Worm (Caenorhabditis elegans) whole organism, early embryonic: ENCODE results near the gene puf-7.

Source experiments
- B0310.2 ChIP-seq: sonication (generic microtip); optimal IDR thresholded peaks from 2 replicates; lab custom pipeline; 2016; ENCODE audit warnings: mild to moderate bottlenecking, missing genetic modification characterization, missing compliant biosample characterization
- F13C5.2 ChIP-seq: sonication (generic microtip); optimal IDR thresholded peaks from 2 replicates; lab custom pipeline; 2017; ENCODE audit warnings: mild to moderate bottlenecking, missing genetic modification characterization, inconsistent platforms, missing compliant biosample characterization
- aly-1 ChIP-seq: sonication (generic microtip); optimal IDR thresholded peaks from 2 replicates; lab custom pipeline; 2016; ENCODE audit warnings: missing genetic modification characterization, missing compliant biosample characterization
- ama-1 ChIP-seq: fragments of 150-350 bp; optimal IDR thresholded peaks from 2 replicates; lab custom pipeline; 2014
- ceh-13 ChIP-seq: fragments of 200-800 bp; sonication (Bioruptor generic); optimal IDR thresholded peaks from 2 replicates; lab custom pipeline; 2018; ENCODE audit warnings: mild to moderate bottlenecking, missing genetic modification characterization, missing compliant biosample characterization
- ceh-36 ChIP-seq: sonication (generic microtip); optimal IDR thresholded peaks from 2 replicates; lab custom pipeline; 2016; ENCODE audit warnings: missing genetic modification characterization, inconsistent platforms, missing compliant biosample characterization
- ets-7 ChIP-seq: sonication (generic microtip); optimal IDR thresholded peaks from 2 replicates; lab custom pipeline; 2016; ENCODE audit warnings: missing genotype, missing genetic modification characterization, missing compliant biosample characterization
- flt-1 ChIP-seq: fragments of 200-800 bp; sonication (Bioruptor generic); IDR thresholded peaks from 2 replicates; pipeline ENCODE4 v1.3.6; 2022; ENCODE audit warnings: missing genetic modification characterization, missing compliant biosample characterization
- hmbx-1 ChIP-seq: sonication (generic microtip); optimal IDR thresholded peaks from 2 replicates; lab custom pipeline; 2016; ENCODE audit warnings: mild to moderate bottlenecking, missing genetic modification characterization, missing compliant biosample characterization
- hmg-4 ChIP-seq: fragments of 200-800 bp; sonication (Bioruptor generic); optimal IDR thresholded peaks from 2 replicates; lab custom pipeline; 2018; ENCODE audit warnings: mild to moderate bottlenecking, missing genetic modification characterization, missing compliant biosample characterization
- hnd-1 ChIP-seq: sonication (generic microtip); optimal IDR thresholded peaks from 2 replicates; lab custom pipeline; 2016; ENCODE audit warnings: missing genetic modification characterization, missing compliant biosample characterization
- pes-1 ChIP-seq: fragments of 200-800 bp; sonication (Bioruptor generic); IDR thresholded peaks from 2 replicates; pipeline ENCODE4 v1.3.6; 2022; ENCODE audit warnings: missing genetic modification reagents, missing genetic modification characterization, missing compliant biosample characterization
- scrt-1 ChIP-seq: fragments of 200-800 bp; sonication (Bioruptor generic); IDR thresholded peaks from 2 replicates; pipeline ENCODE4 v1.3.6; 2022; ENCODE audit warnings: missing genetic modification characterization, missing compliant biosample characterization
- sea-1 ChIP-seq: fragments of 200-800 bp; sonication (Bioruptor generic); conservative IDR thresholded peaks from 2 replicates; pipeline ENCODE4 v1.3.6; 2022; ENCODE audit warnings: missing genetic modification characterization, missing compliant biosample characterization
- tbx-11 ChIP-seq: fragments of 200-800 bp; sonication (Bioruptor generic); IDR thresholded peaks from 2 replicates; pipeline ENCODE4 v1.3.6; 2022; ENCODE audit warnings: missing genetic modification characterization, missing compliant biosample characterization
- tbx-37 ChIP-seq: fragments of 200-800 bp; sonication (Bioruptor generic); conservative IDR thresholded peaks from 2 replicates; pipeline ENCODE4 v1.3.6; 2022; ENCODE audit warnings: missing genetic modification reagents, missing genetic modification characterization, missing compliant biosample characterization
- tra-4 ChIP-seq: sonication (generic microtip); optimal IDR thresholded peaks from 2 replicates; lab custom pipeline; 2017; ENCODE audit warnings: missing genetic modification characterization, missing compliant biosample characterization

Gene puf-7

ce11 chrIV:5526711-5527383, 40.3 kb downstream of the puf-7 start:
- TF ChIP-seq ets-7 (tag; lab: Kevin White, UChicago) (no peak), F13C5.2 (tag; lab: Kevin White, UChicago) (no peak), tbx-11 (GFP tag; lab: Robert Waterston, UW) (no peak), aly-1 (tag; lab: Kevin White, UChicago) (no peak), B0310.2 (no peak), hmg-4 (GFP tag; lab: Kevin White, UChicago) (no peak), tra-4 (tag; lab: Kevin White, UChicago) (no peak), hmbx-1 (tag; lab: Kevin White, UChicago) (no peak), sea-1 (GFP tag; lab: Robert Waterston, UW) (no peak), ama-1 (no peak)

- TF ChIP-seq flt-1 (GFP tag; lab: Robert Waterston, UW) (no peak), F13C5.2 (tag; lab: Kevin White, UChicago) (no peak), hmg-4 (GFP tag; lab: Kevin White, UChicago) (no peak), hmbx-1 (tag; lab: Kevin White, UChicago) (no peak), tbx-11 (GFP tag; lab: Robert Waterston, UW) (no peak), hnd-1 (tag; lab: Kevin White, UChicago) (no peak), tra-4 (tag; lab: Kevin White, UChicago) (no peak)
Observed at ce11 chrIV:5528285-5528684, 41.8 kb downstream of the puf-7 start, which contains the start of gene unc-5. unc-5 (minus strand) TSS chrIV:5528338.

ce11 chrIV:5530980-5531379, 44.5 kb downstream of the puf-7 start:
- no peak for TF ChIP-seq aly-1 (tag; lab: Kevin White, UChicago)
- no peak for TF ChIP-seq pes-1 (GFP tag; lab: Robert Waterston, UW)
- no peak for TF ChIP-seq hmg-4 (GFP tag; lab: Kevin White, UChicago)
- no peak for TF ChIP-seq tbx-37 (GFP tag; lab: Robert Waterston, UW)

DNA sequence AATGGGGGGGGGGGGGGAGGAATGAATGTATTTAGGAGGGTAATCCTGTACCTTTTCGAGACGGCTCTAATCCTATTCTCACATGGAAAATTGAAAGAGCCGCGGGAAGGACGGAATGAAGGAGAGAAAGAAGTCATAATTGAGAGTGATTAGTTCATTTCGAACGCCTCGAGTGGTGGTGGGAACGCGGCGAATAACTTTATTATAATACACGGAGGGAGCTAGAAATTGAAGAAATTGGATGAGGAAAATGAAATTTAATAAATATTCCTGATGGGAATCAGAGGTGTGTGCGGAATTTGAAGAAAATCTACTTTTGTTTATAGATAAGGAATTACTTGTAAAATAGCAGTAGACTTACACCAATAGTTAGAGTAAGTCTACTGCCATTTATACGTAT, 47.0 kb downstream of the puf-7 start:
- TF ChIP-seq F13C5.2 (tag; lab: Kevin White, UChicago) (no peak), tra-4 (tag; lab: Kevin White, UChicago) (no peak), hmbx-1 (tag; lab: Kevin White, UChicago) (no peak), pes-1 (GFP tag; lab: Robert Waterston, UW) (no peak), scrt-1 (GFP tag; lab: Robert Waterston, UW) (no peak), sea-1 (GFP tag; lab: Robert Waterston, UW) (no peak), ama-1 (no peak), aly-1 (tag; lab: Kevin White, UChicago) (no peak), B0310.2 (no peak), ceh-13 (GFP tag; lab: Kevin White, UChicago) (no peak), tbx-37 (GFP tag; lab: Robert Waterston, UW) (no peak)

DNA sequence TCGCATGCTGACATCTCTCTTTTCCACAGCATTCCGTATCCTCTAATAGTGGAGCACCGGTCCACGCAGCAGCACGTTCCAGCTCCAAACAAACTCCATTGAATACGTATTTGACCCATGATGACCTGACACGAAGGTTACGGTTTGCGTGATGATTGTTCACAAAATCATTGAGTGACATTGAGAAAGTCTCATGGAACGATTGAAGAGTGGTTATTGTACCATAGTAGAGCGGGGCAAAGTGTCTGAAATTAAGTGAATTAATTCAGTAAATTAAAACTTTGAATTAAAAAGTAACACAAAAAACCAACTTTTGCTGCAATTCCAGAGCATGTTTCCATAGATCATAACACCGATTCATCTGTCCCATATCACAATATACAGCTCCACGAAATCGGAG, 48.1 kb downstream of the puf-7 start:
- TF ChIP-seq ceh-13 (GFP tag; lab: Kevin White, UChicago): no peak
- TF ChIP-seq ama-1: no peak
- no peak for TF ChIP-seq ets-7 (tag; lab: Kevin White, UChicago)
- TF ChIP-seq pes-1 (GFP tag; lab: Robert Waterston, UW): no peak

- no peak for TF ChIP-seq sea-1 (GFP tag; lab: Robert Waterston, UW)
- no peak for TF ChIP-seq tbx-37 (GFP tag; lab: Robert Waterston, UW)
- no peak for TF ChIP-seq hmbx-1 (tag; lab: Kevin White, UChicago)
- TF ChIP-seq ama-1: no peak
- no peak for TF ChIP-seq tra-4 (tag; lab: Kevin White, UChicago)
- TF ChIP-seq F13C5.2 (tag; lab: Kevin White, UChicago): no peak
- TF ChIP-seq tbx-11 (GFP tag; lab: Robert Waterston, UW): no peak
- TF ChIP-seq scrt-1 (GFP tag; lab: Robert Waterston, UW): no peak
- no peak for TF ChIP-seq flt-1 (GFP tag; lab: Robert Waterston, UW)
- TF ChIP-seq B0310.2: no peak
- no peak for TF ChIP-seq hmg-4 (GFP tag; lab: Kevin White, UChicago)
- TF ChIP-seq ceh-36 (tag; lab: Kevin White, UChicago): no peak
Observed at ce11 chrIV:5535780-5536179, 49.3 kb downstream of the puf-7 start.

DNA sequence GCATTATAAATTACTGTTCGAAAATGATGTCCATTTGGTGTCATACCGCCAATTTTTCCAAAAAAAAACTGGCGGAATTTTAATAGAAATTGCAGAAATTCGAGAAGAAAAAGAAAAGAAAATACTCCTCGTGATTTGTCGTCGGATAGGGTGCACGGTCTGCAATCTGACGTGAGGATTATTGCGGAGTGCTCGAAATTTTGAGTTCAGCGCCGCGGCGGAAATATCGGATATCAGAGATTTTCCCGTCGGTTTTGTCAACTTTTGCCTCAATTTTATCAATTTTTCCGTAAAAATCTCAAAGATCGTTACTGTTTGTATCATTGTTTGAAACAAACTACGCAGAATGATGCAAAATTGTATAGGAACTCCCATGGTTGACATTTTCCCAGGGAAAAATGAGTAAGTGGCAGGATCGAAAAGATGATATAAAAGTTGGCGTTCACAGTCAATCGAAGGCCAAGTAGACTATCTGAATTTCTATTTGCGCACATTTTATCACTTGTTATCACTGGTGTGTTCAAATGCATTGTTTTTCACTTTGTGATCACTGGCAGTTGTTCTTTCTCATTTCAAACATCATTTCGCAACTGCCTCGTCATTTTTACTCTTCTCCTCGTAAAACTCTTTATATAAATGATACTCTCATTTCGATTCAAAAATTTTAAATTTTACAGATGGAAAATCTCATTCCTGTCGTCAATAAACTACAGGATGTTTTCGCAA, 51.5 kb downstream of the puf-7 start, which contains the start of the genes fem-1 and drp-1:
TSS of gene fem-1 (minus strand) at position 150 of the 726 bp plus-strand sequence.
TSS of gene drp-1 (plus strand) at position 676 of the 726 bp plus-strand sequence.
- peak; percentile 29 for TF ChIP-seq F13C5.2 (tag; lab: Kevin White, UChicago)
- TF ChIP-seq hmg-4 (GFP tag; lab: Kevin White, UChicago): peak; percentile 30
- TF ChIP-seq ceh-13 (GFP tag; lab: Kevin White, UChicago): no peak
- no peak for TF ChIP-seq tbx-11 (GFP tag; lab: Robert Waterston, UW)
